Worm (Caenorhabditis elegans) whole organism, midembryonic: ENCODE measurements around the gene Y45F10B.59.

Experiments used
- T22C8.4 ChIP-seq: fragments of 200-800 bp; sonication (Bioruptor generic); IDR thresholded peaks from 2 replicates; pipeline ENCODE4 v1.3.6; 2022; ENCODE audit warnings: missing genetic modification characterization, missing compliant biosample characterization
- cog-1 ChIP-seq: sonication (generic microtip); optimal IDR thresholded peaks from 2 replicates; lab custom pipeline; 2016; ENCODE audit warnings: missing genetic modification characterization, missing compliant biosample characterization
- flt-1 ChIP-seq: fragments of 200-800 bp; sonication (Bioruptor generic); IDR thresholded peaks from 2 replicates; pipeline ENCODE4 v1.3.6; 2022; ENCODE audit warnings: missing genetic modification characterization, missing compliant biosample characterization
- klf-2 ChIP-seq: fragments of 200-800 bp; sonication (Bioruptor generic); conservative IDR thresholded peaks from 2 replicates; pipeline ENCODE4 v1.3.6; 2022; ENCODE audit warnings: missing genetic modification reagents, missing genetic modification characterization, missing compliant biosample characterization
- med-1 ChIP-seq: sonication (generic microtip); optimal IDR thresholded peaks from 2 replicates; lab custom pipeline; 2017; ENCODE audit warnings: missing genetic modification characterization, mild to moderate bottlenecking, missing compliant biosample characterization, antibody characterized with exemption, missing genetic modification reagents; ENCODE audit not compliant: insufficient read depth
- tab-1 ChIP-seq: fragments of 200-800 bp; sonication (Bioruptor generic); IDR thresholded peaks from 2 replicates; pipeline ENCODE4 v1.3.6; 2022; ENCODE audit warnings: missing genetic modification characterization, missing compliant biosample characterization
- ztf-23 ChIP-seq: fragments of 200-800 bp; sonication (Bioruptor generic); IDR thresholded peaks from 2 replicates; pipeline ENCODE4 v1.3.6; 2022; ENCODE audit warnings: missing genetic modification reagents, missing genetic modification characterization, missing compliant biosample characterization
- ztf-29 ChIP-seq: fragments of 200-800 bp; sonication (Bioruptor generic); IDR thresholded peaks from 2 replicates; pipeline ENCODE4 v1.3.6; 2022; ENCODE audit warnings: missing genetic modification reagents, missing genetic modification characterization, missing compliant biosample characterization

DNA sequence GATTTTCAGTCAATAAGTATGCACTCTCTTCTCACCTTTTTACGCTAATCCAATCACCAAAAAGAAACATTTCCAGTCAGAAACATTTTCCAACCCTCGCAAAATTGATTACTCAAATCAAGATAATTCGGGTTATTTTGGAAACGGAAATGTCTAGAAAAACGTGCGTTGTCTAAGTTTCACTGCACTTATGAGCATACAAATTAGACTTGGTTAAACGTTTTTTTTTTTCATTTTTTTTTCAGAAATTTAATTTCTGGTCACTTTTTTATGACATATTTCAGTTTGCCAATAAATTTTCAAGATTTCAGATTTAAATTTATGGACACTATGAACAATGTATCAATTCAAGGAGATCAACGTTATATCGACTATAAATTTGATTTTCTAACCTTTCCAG, 19.5 kb upstream of the Y45F10B.59 start, which contains the start of gene sru-12:
- TF ChIP-seq flt-1 (GFP tag; lab: Robert Waterston, UW) (no peak), ztf-29 (GFP tag; lab: Robert Waterston, UW) (no peak), T22C8.4 (GFP tag; lab: Robert Waterston, UW) (no peak), klf-2 (GFP tag; lab: Robert Waterston, UW) (no peak), med-1 (GFP tag; lab: Kevin White, UChicago) (no peak), cog-1 (tag; lab: Kevin White, UChicago) (no peak), ztf-23 (GFP tag; lab: Robert Waterston, UW) (no peak), tab-1 (GFP tag; lab: Robert Waterston, UW) (no peak)
